Worm (Caenorhabditis elegans) whole organism, L2 larva: ENCODE data around the gene dpf-2.

ENCODE experiments used
- ama-1 ChIP-seq: fragments of 150-350 bp; optimal IDR thresholded peaks from 2 replicates; lab custom pipeline; 2018; ENCODE audit warnings: inconsistent platforms
- egl-27 ChIP-seq: sonication (generic microtip); optimal IDR thresholded peaks from 3 replicates; lab custom pipeline; 2017; ENCODE audit warnings: missing biosample characterization, missing genetic modification reagents, missing genetic modification characterization
- elt-3 ChIP-seq: sonication (generic microtip); optimal IDR thresholded peaks from 2 replicates; lab custom pipeline; 2017; ENCODE audit warnings: missing biosample characterization, missing genetic modification characterization
- mab-5 ChIP-seq: fragments of 150-350 bp; optimal IDR thresholded peaks from 2 replicates; lab custom pipeline; 2014; ENCODE audit warnings: missing biosample characterization, missing genetic modification characterization
- unc-55 ChIP-seq: fragments of 150-350 bp; sonication (generic microtip); optimal IDR thresholded peaks from 3 replicates; lab custom pipeline; 2014; ENCODE audit warnings: missing biosample characterization, missing genetic modification reagents, missing genetic modification characterization

- TF ChIP-seq unc-55 (GFP tag; lab: Kevin White, UChicago) (no peak), egl-27 (tag; lab: Kevin White, UChicago) (no peak), ama-1 (lab: Kevin White, UChicago) (no peak), elt-3 (no peak), mab-5 (tag; lab: Kevin White, UChicago) (no peak)
These were observed 44.6 kb upstream of the dpf-2 start for ce11 chrX:14786821-14787556.
